Worm (Caenorhabditis elegans): Measurements from ENCODE around the gene grsp-1.

DNA sequence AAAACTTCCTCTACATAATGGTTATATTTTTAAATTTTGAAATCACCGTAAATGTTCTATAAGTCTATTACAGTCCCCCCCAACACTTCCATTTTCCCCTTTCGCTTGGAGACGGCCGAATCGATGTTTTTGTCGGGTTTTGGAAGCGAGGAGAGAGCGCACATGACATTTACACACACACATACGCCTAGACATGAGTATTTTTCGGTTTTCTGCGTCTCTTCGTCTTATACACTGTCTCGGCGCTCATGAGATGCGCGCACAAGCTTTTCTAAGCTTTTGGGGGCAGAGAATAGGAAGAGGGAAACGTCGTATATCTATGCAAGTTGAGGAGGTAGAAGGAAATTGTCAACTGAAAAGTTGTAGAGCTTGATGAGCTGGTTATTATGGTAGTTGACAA lies 10.8 kb downstream of the grsp-1 start:
- TF ChIP-seq pha-4 (tag; optimal IDR thresholded peaks at IDR 0.05) (peak; percentile 35), egl-5 (tag; optimal IDR thresholded peaks at IDR 0.05) (peak; percentile 34), unc-62 (GFP tag; optimal IDR thresholded peaks at IDR 0.05) (no peak), lin-15B (tag; optimal IDR thresholded peaks at IDR 0.05) (no peak), nhr-237 (tag; optimal IDR thresholded peaks at IDR 0.05) (no peak), nhr-23 (tag; optimal IDR thresholded peaks at IDR 0.05) (no peak), nhr-43 (tag; optimal IDR thresholded peaks at IDR 0.05; ENCODE audit: poor library complexity, severe bottlenecking) (no peak), elt-3 (tag; optimal IDR thresholded peaks at IDR 0.05) (no peak)
